Fruit fly (Drosophila melanogaster): Measurements from ENCODE around the gene slgA.

slgA gene

dm6 chrX:21349800-21350309 is 23.9 kb upstream of the slgA start, which contains the start of the genes peng and sol (continued):
- TF ChIP-seq CG16813 (GFP tag; IDR thresholded peaks at IDR 0.05; ENCODE audit: partially characterized antibody) (no peak), tx (GFP tag; optimal IDR thresholded peaks at IDR 0.05) (peak; percentile 65), Hmr (GFP tag; optimal IDR thresholded peaks at IDR 0.05) (peak; percentile 82), Adf1 (GFP tag; IDR thresholded peaks at IDR 0.05) (peak; percentile 13; the same call in 1 of the 2 replicates), CG30431 (GFP tag; optimal IDR thresholded peaks at IDR 0.05) (peak; percentile 56), Rfx (GFP tag; IDR thresholded peaks at IDR 0.05) (peak; percentile 71), ac (GFP tag; optimal IDR thresholded peaks at IDR 0.05) (no peak), Ets97D (GFP tag; optimal IDR thresholded peaks at IDR 0.05) (peak; percentile 66), fd64A (GFP tag; optimal IDR thresholded peaks at IDR 0.05) (no peak), CG12391 (tag; optimal IDR thresholded peaks at IDR 0.05) (peak; percentile 84), CG15696 (tag; optimal IDR thresholded peaks at IDR 0.05) (peak; percentile 60), disco-r (GFP tag; optimal IDR thresholded peaks at IDR 0.05) (peak; percentile 33), Bteb2 (GFP tag; optimal IDR thresholded peaks at IDR 0.05) (peak; percentile 64), ro (GFP tag; IDR thresholded peaks at IDR 0.05) (no peak), tll (GFP tag; optimal IDR thresholded peaks at IDR 0.05) (no peak), CG4854 (GFP tag; optimal IDR thresholded peaks at IDR 0.05) (peak; percentile 29), Usf (GFP tag; optimal IDR thresholded peaks at IDR 0.05) (peak; percentile 63), mirr (GFP tag; optimal IDR thresholded peaks at IDR 0.05) (peak; percentile 25), CG7786 (GFP tag; optimal IDR thresholded peaks at IDR 0.05) (peak; percentile 72), Med (GFP tag) (peak; percentile 92), TFAM (GFP tag; optimal IDR thresholded peaks at IDR 0.05) (no peak), CG17912 (GFP tag; optimal IDR thresholded peaks at IDR 0.05) (no peak), pita (GFP tag; optimal IDR thresholded peaks at IDR 0.05) (no peak), pum (GFP tag; optimal IDR thresholded peaks at IDR 0.05) (peak; percentile 78), insv (GFP tag; optimal IDR thresholded peaks at IDR 0.05) (peak in 1 of 2 experiments; percentile 45), CG18764 (GFP tag; optimal IDR thresholded peaks at IDR 0.05) (peak; percentile 53), CG2202 (tag; optimal IDR thresholded peaks at IDR 0.05) (peak; percentile 34), CG4424 (GFP tag; optimal IDR thresholded peaks at IDR 0.05) (peak; percentile 78), cwo (GFP tag; optimal IDR thresholded peaks at IDR 0.05) (peak; percentile 81), rib (GFP tag; IDR thresholded peaks at IDR 0.05) (peak; percentile 42; the same call in 1 of the 2 replicates), CG6765 (GFP tag; optimal IDR thresholded peaks at IDR 0.05) (peak; percentile 19), Side (GFP tag; optimal IDR thresholded peaks at IDR 0.05) (peak; percentile 74), Trl (optimal IDR thresholded peaks at IDR 0.05) (no peak), Trl (GFP tag; optimal IDR thresholded peaks at IDR 0.05) (peak; percentile 58), trem (tag; optimal IDR thresholded peaks at IDR 0.05) (peak; percentile 56), Oli (tag; optimal IDR thresholded peaks at IDR 0.05) (peak; percentile 63), CG12299 (tag; optimal IDR thresholded peaks at IDR 0.05) (peak; percentile 42), CG43689 (GFP tag; IDR thresholded peaks at IDR 0.05) (no peak), BEAF-32 (GFP tag; optimal IDR thresholded peaks at IDR 0.05) (peak; percentile 44), bsh (GFP tag; optimal IDR thresholded peaks at IDR 0.05) (peak in 1 of 2 experiments; percentile 65), CG10979 (tag; optimal IDR thresholded peaks at IDR 0.05) (peak; percentile 55), ase (GFP tag; IDR thresholded peaks at IDR 0.05) (0 out of 3 replicates have a peak, but pooled peaks have one; percentile 15), GATAe (GFP tag; conservative IDR thresholded peaks at IDR 0.05) (no peak), CG33557 (GFP tag; optimal IDR thresholded peaks at IDR 0.05) (peak; percentile 62), CG17385 (GFP tag; optimal IDR thresholded peaks at IDR 0.05) (peak; percentile 76), CG30020 (tag; optimal IDR thresholded peaks at IDR 0.05) (peak; percentile 56), Fer3 (tag; optimal IDR thresholded peaks at IDR 0.05) (peak; percentile 66), crc (GFP tag; optimal IDR thresholded peaks at IDR 0.05) (peak; percentile 45), vfl (GFP tag; optimal IDR thresholded peaks at IDR 0.05) (peak; percentile 36), kay (GFP tag; optimal IDR thresholded peaks at IDR 0.05) (peak; percentile 40)

Data from whole organism, embryonic.